Worm (Caenorhabditis elegans) whole organism, L1 larva: ENCODE measurements around the gene C34D4.10.

Source experiments
- C04F5.9 ChIP-seq: sonication (generic microtip); optimal IDR thresholded peaks from 2 replicates; lab custom pipeline; 2016; ENCODE audit warnings: missing genetic modification characterization, missing compliant biosample characterization
- C16A3.4 ChIP-seq: fragments of 150-350 bp; optimal IDR thresholded peaks from 2 replicates; lab custom pipeline; 2014; ENCODE audit warnings: missing biosample characterization, missing genetic modification characterization
- aha-1 ChIP-seq: fragments of 150-350 bp; optimal IDR thresholded peaks from 2 replicates; lab custom pipeline; 2014; ENCODE audit warnings: missing biosample characterization, missing genetic modification characterization
- alr-1 ChIP-seq: fragments of 200-800 bp; sonication (Bioruptor generic); optimal IDR thresholded peaks from 2 replicates; lab custom pipeline; 2018; ENCODE audit warnings: borderline replicate concordance, mild to moderate bottlenecking, missing genetic modification characterization, missing compliant biosample characterization
- aly-2 ChIP-seq: fragments of 150-350 bp; optimal IDR thresholded peaks from 2 replicates; lab custom pipeline; 2014; ENCODE audit warnings: missing biosample characterization, missing genetic modification characterization
- blmp-1 ChIP-seq: fragments of 150-350 bp; optimal IDR thresholded peaks from 2 replicates; lab custom pipeline; 2014; ENCODE audit warnings: missing biosample characterization, missing genetic modification characterization
- ceh-63 ChIP-seq: fragments of 200-800 bp; sonication (Bioruptor generic); optimal IDR thresholded peaks from 2 replicates; lab custom pipeline; 2018; ENCODE audit warnings: mild to moderate bottlenecking, missing genetic modification characterization, missing compliant biosample characterization
- ceh-88 ChIP-seq: fragments of 200-800 bp; sonication (Bioruptor generic); IDR thresholded peaks from 2 replicates; pipeline ENCODE4 v1.3.6; 2022; ENCODE audit warnings: missing genetic modification characterization, missing compliant biosample characterization
- ces-1 ChIP-seq: fragments of 150-350 bp; optimal IDR thresholded peaks from 2 replicates; lab custom pipeline; 2014; ENCODE audit warnings: missing biosample characterization, missing genetic modification reagents, missing genetic modification characterization
- dpl-1 ChIP-seq, 3 experiments: fragments of 150-350 bp in 2 of 3; sonication (generic microtip) in 1 of 3; optimal IDR thresholded peaks; 2 replicates each; lab custom pipeline; 2014 to 2017; ENCODE audit warnings: missing biosample characterization in 3 of 3, missing genetic modification characterization in 3 of 3, missing genetic modification reagents in 3 of 3
- efl-1 ChIP-seq, 4 experiments: fragments of 150-350 bp; optimal IDR thresholded peaks in 3 of 4; peaks in 1 of 4; 1 replicate in 1 of 4; 2 replicates in 3 of 4; lab custom pipeline; 2014; ENCODE audit warnings: missing biosample characterization in 2 of 4, missing genetic modification characterization in 2 of 4, missing genetic modification reagents in 2 of 4
- egl-27 ChIP-seq, 2 experiments: fragments of 150-350 bp in 1 of 2; sonication (generic microtip); optimal IDR thresholded peaks; 3 replicates each; lab custom pipeline; 2017 to 2018; ENCODE audit warnings: missing biosample characterization in 2 of 2, missing genetic modification characterization in 2 of 2, missing genetic modification reagents in 2 of 2
- elt-2 ChIP-seq: sonication (generic microtip); optimal IDR thresholded peaks from 2 replicates; lab custom pipeline; 2016; ENCODE audit warnings: missing genetic modification characterization, mild to moderate bottlenecking, inconsistent platforms, missing compliant biosample characterization, missing genetic modification reagents
- fkh-4 ChIP-seq: sonication (generic microtip); optimal IDR thresholded peaks from 2 replicates; lab custom pipeline; 2016; ENCODE audit warnings: missing compliant biosample characterization, missing genetic modification characterization, borderline replicate concordance
- grh-1 ChIP-seq: fragments of 200-800 bp; sonication (Bioruptor generic); IDR thresholded peaks from 2 replicates; pipeline ENCODE4 v1.3.6; 2022; ENCODE audit warnings: missing genetic modification reagents, missing genetic modification characterization, missing compliant biosample characterization
- hlh-4 ChIP-seq: sonication (generic microtip); optimal IDR thresholded peaks from 2 replicates; lab custom pipeline; 2016; ENCODE audit warnings: mild to moderate bottlenecking, missing genetic modification characterization, missing compliant biosample characterization
- hpl-2 ChIP-seq: fragments of 150-350 bp; optimal IDR thresholded peaks from 2 replicates; lab custom pipeline; 2014; ENCODE audit warnings: missing biosample characterization, missing genetic modification reagents, missing genetic modification characterization
- isw-1 ChIP-seq: fragments of 200-800 bp; sonication (Bioruptor generic); IDR thresholded peaks from 2 replicates; pipeline ENCODE4 v1.3.6; 2022; ENCODE audit warnings: missing genetic modification characterization, missing compliant biosample characterization
- lin-13 ChIP-seq: fragments of 150-350 bp; optimal IDR thresholded peaks from 2 replicates; lab custom pipeline; 2014; ENCODE audit warnings: missing biosample characterization, missing genetic modification reagents, missing genetic modification characterization
- lin-14 ChIP-seq: fragments of 200-800 bp; sonication (Bioruptor generic); optimal IDR thresholded peaks from 2 replicates; lab custom pipeline; 2018; ENCODE audit warnings: mild to moderate bottlenecking, missing genetic modification characterization, moderate library complexity, missing compliant biosample characterization
- lin-15B ChIP-seq: fragments of 150-350 bp; sonication (generic microtip); optimal IDR thresholded peaks from 3 replicates; lab custom pipeline; 2014; ENCODE audit warnings: missing biosample characterization, missing genetic modification characterization
- lin-39 ChIP-seq: fragments of 150-350 bp; optimal IDR thresholded peaks from 2 replicates; lab custom pipeline; 2014; ENCODE audit warnings: missing biosample characterization, missing genetic modification reagents, missing genetic modification characterization
- lir-3 ChIP-seq: sonication (generic microtip); optimal IDR thresholded peaks from 2 replicates; lab custom pipeline; 2016; ENCODE audit warnings: mild to moderate bottlenecking, missing genetic modification characterization, moderate library complexity, missing compliant biosample characterization; ENCODE audit not compliant: poor library complexity
- lsy-2 ChIP-seq, 2 experiments: fragments of 150-350 bp; optimal IDR thresholded peaks; 2 replicates each; lab custom pipeline; 2014; ENCODE audit warnings: missing biosample characterization in 2 of 2, missing genetic modification characterization in 2 of 2
- mdl-1 ChIP-seq, 2 experiments: fragments of 150-350 bp; optimal IDR thresholded peaks; 2 replicates each; lab custom pipeline; 2014 to 2017; ENCODE audit warnings: missing biosample characterization in 2 of 2, missing genetic modification characterization in 2 of 2, inconsistent platforms in 1 of 2
- mep-1 ChIP-seq: fragments of 150-350 bp; optimal IDR thresholded peaks from 2 replicates; lab custom pipeline; 2014; ENCODE audit warnings: missing biosample characterization, missing genetic modification characterization
- nhr-19 ChIP-seq: fragments of 200-800 bp; sonication (Bioruptor generic); conservative IDR thresholded peaks from 2 replicates; pipeline ENCODE4 v1.3.6; 2022; ENCODE audit warnings: missing genetic modification characterization, missing compliant biosample characterization
- nhr-20 ChIP-seq: sonication (generic microtip); optimal IDR thresholded peaks from 2 replicates; lab custom pipeline; 2016; ENCODE audit warnings: mild to moderate bottlenecking, missing genetic modification characterization, missing compliant biosample characterization
- nhr-237 ChIP-seq: fragments of 150-350 bp; optimal IDR thresholded peaks from 2 replicates; lab custom pipeline; 2014; ENCODE audit warnings: missing biosample characterization, missing genetic modification characterization
- nhr-28 ChIP-seq: fragments of 150-350 bp; optimal IDR thresholded peaks from 2 replicates; lab custom pipeline; 2014; ENCODE audit warnings: missing biosample characterization, missing genetic modification characterization
- nhr-71 ChIP-seq: sonication (generic microtip); optimal IDR thresholded peaks from 2 replicates; lab custom pipeline; 2016; ENCODE audit warnings: mild to moderate bottlenecking, missing genetic modification characterization, moderate library complexity, missing compliant biosample characterization
- nhr-77 ChIP-seq: fragments of 150-350 bp; optimal IDR thresholded peaks from 2 replicates; lab custom pipeline; 2014; ENCODE audit warnings: missing biosample characterization, missing genetic modification characterization
- nhr-84 ChIP-seq: sonication (generic microtip); optimal IDR thresholded peaks from 2 replicates; lab custom pipeline; 2017; ENCODE audit warnings: missing biosample characterization, missing genetic modification characterization
- nhr-85 ChIP-seq: sonication (generic microtip); peaks from one replicate; lab custom pipeline; 2016; ENCODE audit warnings: missing genetic modification characterization, inconsistent platforms, missing compliant biosample characterization
- pag-3 ChIP-seq: sonication (generic microtip); optimal IDR thresholded peaks from 2 replicates; lab custom pipeline; 2017; ENCODE audit warnings: missing genetic modification characterization, mild to moderate bottlenecking, missing compliant biosample characterization, antibody characterized with exemption, borderline replicate concordance; ENCODE audit not compliant: insufficient read depth
- pax-3 ChIP-seq: fragments of 200-800 bp; sonication (Bioruptor generic); optimal IDR thresholded peaks from 2 replicates; lab custom pipeline; 2018; ENCODE audit warnings: mild to moderate bottlenecking, missing genetic modification characterization, moderate library complexity, missing compliant biosample characterization
- pqm-1 ChIP-seq: sonication (generic microtip); optimal IDR thresholded peaks from 3 replicates; lab custom pipeline; 2017; ENCODE audit warnings: missing biosample characterization, missing genetic modification characterization
- rnt-1 ChIP-seq: sonication (generic microtip); optimal IDR thresholded peaks from 2 replicates; lab custom pipeline; 2016; ENCODE audit warnings: mild to moderate bottlenecking, missing genetic modification characterization, moderate library complexity, missing compliant biosample characterization
- skn-1 ChIP-seq: fragments of 150-350 bp; optimal IDR thresholded peaks from 2 replicates; lab custom pipeline; 2014; ENCODE audit warnings: missing biosample characterization, missing genetic modification characterization
- snpc-4 ChIP-seq: fragments of 150-350 bp; optimal IDR thresholded peaks from 2 replicates; lab custom pipeline; 2014; ENCODE audit warnings: missing biosample characterization, missing genetic modification characterization
- snu-23 ChIP-seq: sonication (generic microtip); optimal IDR thresholded peaks from 2 replicates; lab custom pipeline; 2016; ENCODE audit warnings: missing genetic modification characterization, missing compliant biosample characterization
- sox-4 ChIP-seq: sonication (generic microtip); optimal IDR thresholded peaks from 2 replicates; lab custom pipeline; 2016; ENCODE audit warnings: missing genetic modification characterization, missing compliant biosample characterization
- sptf-1 ChIP-seq: fragments of 150-350 bp; optimal IDR thresholded peaks from 2 replicates; lab custom pipeline; 2014; ENCODE audit warnings: missing biosample characterization, missing genetic modification characterization
- tbx-2 ChIP-seq: sonication (generic microtip); optimal IDR thresholded peaks from 2 replicates; lab custom pipeline; 2016; ENCODE audit warnings: missing genetic modification characterization, missing compliant biosample characterization
- tlp-1 ChIP-seq: fragments of 150-350 bp; optimal IDR thresholded peaks from 2 replicates; lab custom pipeline; 2014; ENCODE audit warnings: missing biosample characterization, missing genetic modification characterization
- unc-130 ChIP-seq: fragments of 150-350 bp; optimal IDR thresholded peaks from 2 replicates; lab custom pipeline; 2017; ENCODE audit warnings: missing biosample characterization, missing genetic modification characterization, inconsistent platforms
- unc-30 ChIP-seq: sonication (generic microtip); optimal IDR thresholded peaks from 2 replicates; lab custom pipeline; 2017; ENCODE audit warnings: missing biosample characterization, missing genetic modification characterization
- unc-62 ChIP-seq: fragments of 150-350 bp; optimal IDR thresholded peaks from 2 replicates; lab custom pipeline; 2014; ENCODE audit warnings: missing biosample characterization, missing genetic modification reagents, missing genetic modification characterization
- unc-86 ChIP-seq: sonication (generic microtip); optimal IDR thresholded peaks from 2 replicates; lab custom pipeline; 2016; ENCODE audit warnings: missing genetic modification characterization, missing compliant biosample characterization
- xbp-1 ChIP-seq: sonication (generic microtip); optimal IDR thresholded peaks from 2 replicates; lab custom pipeline; 2016; ENCODE audit warnings: missing genetic modification characterization, missing compliant biosample characterization
- ztf-4 ChIP-seq: fragments of 150-350 bp; optimal IDR thresholded peaks from 2 replicates; lab custom pipeline; 2014; ENCODE audit warnings: missing biosample characterization, missing genetic modification characterization

C34D4.10 gene

ce11 chrIV:7103211-7103679, 18.0 kb downstream of the C34D4.10 start, which contains the start of the genes rde-8 and ZC477.3 (continued):
- peak; percentile 67 for TF ChIP-seq unc-130 (tag; lab: Kevin White, UChicago)
- TF ChIP-seq ceh-63 = no peak
- TF ChIP-seq C16A3.4 (tag; lab: Kevin White, UChicago) = peak; percentile 71
- TF ChIP-seq ces-1 (GFP tag; lab: Kevin White, UChicago) = no peak
- TF ChIP-seq nhr-84 (tag; lab: Kevin White, UChicago) = no peak
- peak; percentile 76 to 83 for TF ChIP-seq efl-1 (optimal IDR thresholded peaks at IDR 0.05; lab: Kevin White, UChicago)
- TF ChIP-seq efl-1 (GFP tag; optimal IDR thresholded peaks at IDR 0.05 in 1 of 2; lab: Kevin White, UChicago) = peak; percentile 76 to 97
- no peak for TF ChIP-seq alr-1 (tag; lab: Kevin White, UChicago)
- peak; percentile 68 for TF ChIP-seq nhr-85 (tag; lab: Kevin White, UChicago)
- TF ChIP-seq unc-86 (tag; lab: Kevin White, UChicago) = peak; percentile 78
- TF ChIP-seq lin-14 = no peak
- peak; percentile 85 to 86 for TF ChIP-seq lsy-2 (tag; optimal IDR thresholded peaks at IDR 0.05; lab: Kevin White, UChicago)
- TF ChIP-seq snpc-4 (tag; lab: Kevin White, UChicago) = peak; percentile 80
- no peak for TF ChIP-seq ztf-4 (tag; lab: Kevin White, UChicago)
- TF ChIP-seq blmp-1 = peak; percentile 57
- no peak for TF ChIP-seq nhr-28 (tag; lab: Kevin White, UChicago)
- TF ChIP-seq tlp-1 (tag; lab: Kevin White, UChicago) = no peak
- peak; percentile 44 for TF ChIP-seq lin-15B
- peak; percentile 63 to 83 (median 80) for TF ChIP-seq dpl-1 (GFP tag; optimal IDR thresholded peaks at IDR 0.05; lab: Kevin White, UChicago)
- no peak for TF ChIP-seq pqm-1 (tag; lab: Kevin White, UChicago)
- peak; percentile 85 for TF ChIP-seq tbx-2 (tag; lab: Kevin White, UChicago)
- peak; percentile 82 for TF ChIP-seq xbp-1 (tag; lab: Kevin White, UChicago)
- peak; percentile 58 for TF ChIP-seq fkh-4 (tag; lab: Kevin White, UChicago)
- no peak for TF ChIP-seq hpl-2 (GFP tag; lab: Kevin White, UChicago)
- TF ChIP-seq unc-62 = no peak
- no peak for TF ChIP-seq pax-3
- TF ChIP-seq sptf-1 = no peak
- peak; percentile 89 for TF ChIP-seq rnt-1 (tag; lab: Kevin White, UChicago)
- peak; percentile 56 for TF ChIP-seq isw-1 (GFP tag; lab: Robert Waterston, UW)
- peak; percentile 52 for TF ChIP-seq elt-2
- no peak for TF ChIP-seq egl-27 (tag; optimal IDR thresholded peaks at IDR 0.05; lab: Kevin White, UChicago)
- peak; percentile 64 for TF ChIP-seq lin-39
- TF ChIP-seq sox-4 (tag; lab: Kevin White, UChicago) = peak; percentile 49
- TF ChIP-seq mep-1 = peak; percentile 94
- TF ChIP-seq nhr-237 (tag; lab: Kevin White, UChicago) = no peak
- no peak for TF ChIP-seq C04F5.9 (tag; lab: Kevin White, UChicago)
- TF ChIP-seq hlh-4 = no peak
- TF ChIP-seq lin-13 = peak; percentile 34
- peak in 1 of 2 experiments; percentile 62 for TF ChIP-seq mdl-1 (tag; optimal IDR thresholded peaks at IDR 0.05; lab: Kevin White, UChicago)
- TF ChIP-seq nhr-20 (tag; lab: Kevin White, UChicago) = peak; percentile 81
- TF ChIP-seq aha-1 (tag; lab: Kevin White, UChicago) = no peak
- TF ChIP-seq unc-30 (tag; lab: Kevin White, UChicago) = no peak
- TF ChIP-seq pag-3 = no peak

- TF ChIP-seq blmp-1 = peak; percentile 13
- peak in 1 of 2 experiments; percentile 22 for TF ChIP-seq lsy-2 (tag; optimal IDR thresholded peaks at IDR 0.05; lab: Kevin White, UChicago)
- peak; percentile 3 for TF ChIP-seq skn-1
- TF ChIP-seq snu-23 (GFP tag; lab: Kevin White, UChicago) = peak; percentile 28
- no peak for TF ChIP-seq lin-13
- peak; percentile 70 for TF ChIP-seq rnt-1 (tag; lab: Kevin White, UChicago)
- TF ChIP-seq nhr-77 (tag; lab: Kevin White, UChicago) = peak; percentile 12
- peak; percentile 13 for TF ChIP-seq lir-3 (tag; lab: Kevin White, UChicago)
- peak; percentile 65 for TF ChIP-seq lin-14
- no peak for TF ChIP-seq egl-27 (tag; optimal IDR thresholded peaks at IDR 0.05; lab: Kevin White, UChicago)
- TF ChIP-seq nhr-19 (GFP tag; lab: Robert Waterston, UW) = peak; percentile 39
- peak; percentile 15 for TF ChIP-seq tbx-2 (tag; lab: Kevin White, UChicago)
- TF ChIP-seq ztf-4 (tag; lab: Kevin White, UChicago) = peak; percentile 11
- peak; percentile 7 to 24 for TF ChIP-seq efl-1 (optimal IDR thresholded peaks at IDR 0.05; lab: Kevin White, UChicago)
- TF ChIP-seq efl-1 (GFP tag; optimal IDR thresholded peaks at IDR 0.05 in 1 of 2; lab: Kevin White, UChicago) = no peak
- no peak for TF ChIP-seq ceh-88 (GFP tag; lab: Robert Waterston, UW)
- no peak for TF ChIP-seq sox-4 (tag; lab: Kevin White, UChicago)
- TF ChIP-seq nhr-71 = peak; percentile 52
- no peak for TF ChIP-seq aly-2 (tag; lab: Kevin White, UChicago)
- TF ChIP-seq grh-1 (GFP tag; lab: Robert Waterston, UW) = no peak
- peak; percentile 34 for TF ChIP-seq nhr-20 (tag; lab: Kevin White, UChicago)
- no peak for TF ChIP-seq nhr-28 (tag; lab: Kevin White, UChicago)
These were observed 21.8 kb downstream of the C34D4.10 start for ce11 chrIV:7099377-7099776.
